Worm (Caenorhabditis elegans): ENCODE results near the gene srz-63.

DNA sequence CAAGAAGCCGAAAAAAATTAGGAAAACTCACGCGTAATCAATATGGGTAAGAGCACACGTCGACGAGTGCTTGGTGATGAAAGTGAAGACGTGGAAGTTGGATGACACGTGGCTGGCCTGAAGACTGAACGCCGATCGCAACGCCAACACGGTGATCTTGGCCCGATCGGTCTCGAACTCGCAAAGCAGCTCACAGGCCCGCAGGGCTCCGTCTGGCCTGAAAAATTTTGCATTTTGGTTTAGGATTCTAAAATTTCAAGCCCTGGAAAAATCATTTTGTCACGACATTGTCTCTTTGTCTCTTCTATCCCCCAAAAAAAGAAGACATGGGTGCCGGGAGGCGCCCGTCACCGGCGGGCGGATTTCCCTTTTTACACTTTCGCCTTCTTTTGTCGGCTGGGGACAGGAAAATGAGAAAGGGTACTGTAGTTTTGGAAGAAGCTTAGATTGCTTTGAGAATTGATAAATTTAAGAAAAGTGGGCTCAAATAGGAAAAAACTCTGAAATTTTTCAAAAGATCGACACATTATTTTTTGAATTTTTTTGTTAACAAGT, 37.2 kb upstream of the srz-63 start:
- no peak for TF ChIP-seq unc-39 (tag; optimal IDR thresholded peaks at IDR 0.05)
- TF ChIP-seq skn-1 (tag; optimal IDR thresholded peaks at IDR 0.05) = no peak
- no peak for TF ChIP-seq ama-1 (optimal IDR thresholded peaks at IDR 0.05)
- no peak for TF ChIP-seq elt-3 (tag; optimal IDR thresholded peaks at IDR 0.05)
- TF ChIP-seq nhr-237 (tag; optimal IDR thresholded peaks at IDR 0.05) = no peak
- TF ChIP-seq aly-2 (tag; optimal IDR thresholded peaks at IDR 0.05) = no peak
- TF ChIP-seq ztf-11 (tag; optimal IDR thresholded peaks at IDR 0.05) = no peak
- TF ChIP-seq mab-5 (tag; optimal IDR thresholded peaks at IDR 0.05) = no peak

Measured in whole organism, L2 larva.